Worm (Caenorhabditis elegans): ENCODE results near the gene elmd-1.

The elmd-1 gene

DNA sequence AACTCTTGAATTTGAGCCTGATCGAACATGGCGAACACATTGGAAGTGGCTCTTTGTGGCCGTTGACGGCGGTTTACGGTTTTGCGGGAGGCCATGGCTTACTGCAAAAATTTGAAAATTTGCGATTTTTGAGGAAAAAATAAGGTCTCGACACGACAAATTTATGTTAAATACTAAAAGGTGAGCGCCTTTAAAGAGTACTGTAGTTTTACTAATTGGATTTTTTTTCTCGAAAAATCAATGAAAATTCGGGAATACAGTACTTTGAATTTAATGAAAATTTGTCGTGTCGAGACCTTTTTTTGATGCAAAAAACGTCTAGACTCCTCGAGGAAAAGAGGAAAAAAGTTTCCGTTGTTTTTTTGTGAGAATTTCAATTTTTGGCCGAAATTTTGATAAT, 4.0 kb downstream of the elmd-1 start, which contains the start of gene mlc-4:
Gene mlc-4 (minus strand): TSS at position 101 of the 400 bp plus-strand sequence.
- TF ChIP-seq tlp-1 (tag; optimal IDR thresholded peaks at IDR 0.05) (no peak), aha-1 (tag; optimal IDR thresholded peaks at IDR 0.05) (no peak), isw-1 (GFP tag; IDR thresholded peaks at IDR 0.05) (no peak), ztf-11 (tag; optimal IDR thresholded peaks at IDR 0.05) (no peak), sup-37 (GFP tag; optimal IDR thresholded peaks at IDR 0.05) (no peak), vab-15 (tag; optimal IDR thresholded peaks at IDR 0.05) (no peak)

DNA sequence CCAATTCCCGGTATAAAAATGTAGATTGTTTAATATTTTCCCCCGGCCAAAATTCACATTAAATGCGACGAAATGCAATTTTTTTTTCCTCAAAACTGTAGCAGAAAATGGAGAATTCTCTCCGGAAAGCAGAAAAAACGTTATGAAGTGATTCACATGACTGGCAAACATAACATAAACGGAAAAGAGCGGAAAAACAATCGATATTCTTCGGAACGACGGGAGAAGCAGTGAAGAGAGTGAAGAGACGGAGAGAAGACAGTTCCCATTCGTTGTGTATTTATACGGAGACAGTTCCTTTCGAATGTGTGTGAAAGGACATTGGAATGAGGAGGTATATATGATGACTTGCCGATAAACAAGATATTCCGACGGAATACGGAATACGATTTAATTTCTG, 5.4 kb downstream of the elmd-1 start:
- TF ChIP-seq tbx-2 (tag; optimal IDR thresholded peaks at IDR 0.05) = no peak
- TF ChIP-seq nhr-47 (tag; optimal IDR thresholded peaks at IDR 0.05) = no peak
- peak; percentile 60 for TF ChIP-seq blmp-1 (tag; optimal IDR thresholded peaks at IDR 0.05)
- TF ChIP-seq elt-3 (tag; optimal IDR thresholded peaks at IDR 0.05) = peak in 1 of 6 experiments; percentile 7
- no peak for TF ChIP-seq ces-1 (GFP tag; optimal IDR thresholded peaks at IDR 0.05)
- TF ChIP-seq sup-37 (GFP tag; optimal IDR thresholded peaks at IDR 0.05) = no peak
- TF ChIP-seq C04F5.9 (tag; optimal IDR thresholded peaks at IDR 0.05) = no peak
- TF ChIP-seq fkh-8 (tag; optimal IDR thresholded peaks at IDR 0.05) = no peak
- TF ChIP-seq F16B12.6 (tag; optimal IDR thresholded peaks at IDR 0.05) = no peak
- peak; percentile 40 for TF ChIP-seq nhr-85 (tag)

- no peak for TF ChIP-seq irx-1 (tag; optimal IDR thresholded peaks at IDR 0.05)
- no peak for TF ChIP-seq ztf-4 (tag; optimal IDR thresholded peaks at IDR 0.05)
- TF ChIP-seq alr-1 (tag; optimal IDR thresholded peaks at IDR 0.05; ENCODE audit: borderline replicate concordance) = no peak
- TF ChIP-seq nhr-28 (tag; optimal IDR thresholded peaks at IDR 0.05) = no peak
- no peak for TF ChIP-seq mdl-1 (tag; optimal IDR thresholded peaks at IDR 0.05)
- TF ChIP-seq lin-35 (GFP tag; optimal IDR thresholded peaks at IDR 0.05) = peak; percentile 37 to 77
- peak; percentile 5 for TF ChIP-seq snu-23 (GFP tag; optimal IDR thresholded peaks at IDR 0.05)
- peak; percentile 26 to 54 for TF ChIP-seq efl-1 (optimal IDR thresholded peaks at IDR 0.05)
- TF ChIP-seq efl-1 (GFP tag; optimal IDR thresholded peaks at IDR 0.05 in 1 of 2) = peak; percentile 68 to 94
- no peak for TF ChIP-seq lin-14 (GFP tag; optimal IDR thresholded peaks at IDR 0.05)
- TF ChIP-seq ceh-88 (GFP tag; IDR thresholded peaks at IDR 0.05) = no peak
- peak; percentile 21 to 74 (median 62) for TF ChIP-seq dpl-1 (GFP tag; optimal IDR thresholded peaks at IDR 0.05)
- TF ChIP-seq nhr-19 (GFP tag; conservative IDR thresholded peaks at IDR 0.05) = no peak
- TF ChIP-seq unc-30 (tag; optimal IDR thresholded peaks at IDR 0.05) = no peak
- TF ChIP-seq fos-1 (tag; optimal IDR thresholded peaks at IDR 0.05) = no peak
- TF ChIP-seq ceh-63 (GFP tag; optimal IDR thresholded peaks at IDR 0.05) = no peak
- no peak for TF ChIP-seq nhr-20 (tag; optimal IDR thresholded peaks at IDR 0.05)
- no peak for TF ChIP-seq xbp-1 (tag; optimal IDR thresholded peaks at IDR 0.05)
- TF ChIP-seq zip-4 (GFP tag; optimal IDR thresholded peaks at IDR 0.05) = no peak
- no peak for TF ChIP-seq rnt-1 (tag; optimal IDR thresholded peaks at IDR 0.05)
- TF ChIP-seq lsy-2 (tag; optimal IDR thresholded peaks at IDR 0.05) = peak in 1 of 2 experiments; percentile 64
- TF ChIP-seq jun-1 (tag; optimal IDR thresholded peaks at IDR 0.05) = no peak
- no peak for TF ChIP-seq nhr-85 (tag)
- TF ChIP-seq nhr-237 (tag; optimal IDR thresholded peaks at IDR 0.05) = no peak
- no peak for TF ChIP-seq lin-15B (tag; optimal IDR thresholded peaks at IDR 0.05)
- no peak for TF ChIP-seq mep-1 (tag; optimal IDR thresholded peaks at IDR 0.05)
- no peak for TF ChIP-seq lir-3 (tag; optimal IDR thresholded peaks at IDR 0.05; ENCODE audit: poor library complexity)
- TF ChIP-seq fkh-10 (GFP tag; optimal IDR thresholded peaks at IDR 0.05) = no peak
- no peak for TF ChIP-seq pqm-1 (tag; optimal IDR thresholded peaks at IDR 0.05)
- peak in 1 of 3 experiments; percentile 22 for TF ChIP-seq ceh-82 (tag; optimal IDR thresholded peaks at IDR 0.05)
- TF ChIP-seq ces-1 (GFP tag; optimal IDR thresholded peaks at IDR 0.05) = no peak
These were observed 6.3 kb downstream of the elmd-1 start, which contains the start of gene cri-3 for ce11 chrIII:3395874-3396467. TSS of gene cri-3 (plus strand) at chrIII:3396355.
